Worm (Caenorhabditis elegans): ENCODE data around the gene swt-3.
A peak's percentile ranks its signal among the peaks of the same experiment; 100 is the strongest.

Gene swt-3

DNA sequence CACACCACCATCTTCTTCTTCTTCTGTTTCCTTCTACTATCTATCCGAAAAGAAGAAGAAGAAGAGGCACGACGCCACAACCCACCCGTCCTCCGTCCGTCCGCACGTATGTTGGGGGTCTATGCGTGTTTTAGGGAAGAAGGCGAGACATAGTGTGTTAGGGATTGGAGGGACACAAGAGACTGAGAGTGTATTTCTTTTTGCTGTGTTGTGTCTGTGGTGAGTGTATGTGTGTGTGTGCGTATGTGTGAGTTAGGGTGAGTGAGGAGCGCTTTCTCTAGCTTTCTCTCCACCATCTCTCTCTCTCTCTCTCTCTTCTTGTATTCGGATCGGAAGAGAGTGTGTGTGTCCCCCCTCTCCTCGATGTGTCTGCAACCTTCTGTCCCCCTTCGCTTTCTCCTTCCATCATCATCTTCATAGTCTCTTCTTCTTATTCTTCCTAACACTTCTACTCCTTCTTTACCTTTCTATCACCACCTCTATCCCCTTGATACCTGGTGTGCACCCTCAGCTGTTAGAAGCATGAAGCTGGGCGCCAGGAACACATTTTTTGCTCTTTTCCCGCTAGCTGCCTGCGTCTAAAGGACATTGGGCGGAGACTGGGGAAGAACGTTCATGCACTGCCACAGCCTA lies 41.3 kb upstream of the swt-3 start (continued):
- TF ChIP-seq sptf-2 (GFP tag; optimal IDR thresholded peaks at IDR 0.05), result no peak
- no peak for TF ChIP-seq snpc-3.4 (tag; optimal IDR thresholded peaks at IDR 0.05)
- peak; percentile 59 for TF ChIP-seq ceh-27 (GFP tag; optimal IDR thresholded peaks at IDR 0.05)
- TF ChIP-seq Y95B8A.8 (GFP tag; IDR thresholded peaks at IDR 0.05), result no peak
- no peak for TF ChIP-seq F33H1.4 (GFP tag; IDR thresholded peaks at IDR 0.05)
- no peak for TF ChIP-seq ceh-91 (GFP tag; IDR thresholded peaks at IDR 0.05)
- no peak for TF ChIP-seq Y79H2A.3 (GFP tag; conservative IDR thresholded peaks at IDR 0.05)
- peak; percentile 47 for TF ChIP-seq lin-54 (GFP tag; optimal IDR thresholded peaks at IDR 0.05)
- TF ChIP-seq nfyb-1 (GFP tag; IDR thresholded peaks at IDR 0.05), result peak; percentile 60; the same call in 1 of the 2 replicates
- TF ChIP-seq snpc-4 (GFP tag; optimal IDR thresholded peaks at IDR 0.05), result peak; percentile 19
- TF ChIP-seq snpc-4 (tag; optimal IDR thresholded peaks at IDR 0.05), result peak in 3 of 4 experiments; percentile 38 to 47 (median 42)
- TF ChIP-seq ztf-25 (GFP tag; IDR thresholded peaks at IDR 0.05), result no peak
- TF ChIP-seq nfya-1 (tag; optimal IDR thresholded peaks at IDR 0.05; ENCODE audit: borderline replicate concordance, insufficient read depth), result no peak
- TF ChIP-seq madf-6 (GFP tag; IDR thresholded peaks at IDR 0.05), result no peak
- TF ChIP-seq cebp-1 (GFP tag; IDR thresholded peaks at IDR 0.05), result peak; percentile 45
- peak; percentile 73 for TF ChIP-seq cebp-1 (tag; optimal IDR thresholded peaks at IDR 0.05)
- no peak for TF ChIP-seq nhr-27 (tag; optimal IDR thresholded peaks at IDR 0.05)
- TF ChIP-seq pha-4 (tag; optimal IDR thresholded peaks at IDR 0.05), result no peak
- TF ChIP-seq rcor-1 (GFP tag; IDR thresholded peaks at IDR 0.05), result peak; percentile 47; the same call in 1 of the 2 replicates
- no peak for TF ChIP-seq lsl-1 (GFP tag; optimal IDR thresholded peaks at IDR 0.05)
- TF ChIP-seq C06A6.2 (GFP tag; conservative IDR thresholded peaks at IDR 0.05), result no peak
- no peak for TF ChIP-seq cebp-2 (GFP tag; IDR thresholded peaks at IDR 0.05)
- TF ChIP-seq F57C9.4 (tag; optimal IDR thresholded peaks at IDR 0.05), result no peak
- peak; percentile 9 for TF ChIP-seq repo-1 (tag; optimal IDR thresholded peaks at IDR 0.05)
- no peak for TF ChIP-seq nhr-120 (GFP tag; IDR thresholded peaks at IDR 0.05)
- TF ChIP-seq F55B11.4 (tag; optimal IDR thresholded peaks at IDR 0.05; ENCODE audit: borderline replicate concordance, insufficient read depth), result no peak
- TF ChIP-seq attf-3 (GFP tag; conservative IDR thresholded peaks at IDR 0.05), result no peak
- TF ChIP-seq ztf-3 (GFP tag; optimal IDR thresholded peaks at IDR 0.05), result no peak
- peak; percentile 72 for TF ChIP-seq hmg-1.2 (GFP tag; IDR thresholded peaks at IDR 0.05)
- no peak for TF ChIP-seq ceh-79 (tag; optimal IDR thresholded peaks at IDR 0.05)
- TF ChIP-seq egl-18 (GFP tag; IDR thresholded peaks at IDR 0.05), result no peak

DNA sequence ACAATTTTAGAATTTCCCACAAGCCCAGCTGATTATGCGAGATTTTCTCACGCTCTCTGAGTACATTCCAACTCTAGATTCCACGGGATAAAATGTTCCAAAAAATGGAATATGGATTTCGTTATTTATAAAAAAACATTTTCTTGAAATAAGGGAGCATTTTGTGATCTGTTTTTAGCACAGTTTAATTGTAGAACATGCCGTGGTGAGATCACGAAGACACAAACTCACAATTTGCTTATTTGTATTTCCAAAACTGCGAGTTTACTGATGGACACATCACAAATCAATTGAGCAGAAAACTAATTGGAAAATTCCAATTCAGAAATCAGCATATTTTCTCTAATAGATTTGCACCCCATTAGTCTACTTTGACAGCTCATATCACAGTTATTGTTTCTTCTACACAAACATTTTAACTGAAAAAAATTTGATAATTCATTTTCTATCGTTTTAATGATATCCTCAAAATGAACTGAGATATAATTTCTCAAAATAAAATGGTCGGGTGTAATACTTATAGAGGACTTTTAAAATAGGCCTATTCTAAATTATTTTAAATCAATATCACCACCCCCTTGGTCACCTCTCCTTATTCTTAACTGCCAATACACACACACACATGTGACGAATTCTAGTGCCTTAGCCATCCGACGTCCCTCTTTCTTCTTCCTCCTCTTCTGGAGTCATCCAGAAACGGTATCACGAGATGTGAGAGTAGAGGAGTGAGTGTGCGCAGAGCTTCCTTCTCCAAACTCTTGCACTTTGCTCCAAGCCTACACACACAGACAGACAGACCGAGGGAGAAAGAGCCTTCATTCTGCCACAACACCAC lies 40.6 kb upstream of the swt-3 start:
- TF ChIP-seq ceh-40 (GFP tag; IDR thresholded peaks at IDR 0.05), result 0 out of 2 replicates have a peak, but pooled peaks have one; percentile 4
- no peak for TF ChIP-seq attf-3 (GFP tag; conservative IDR thresholded peaks at IDR 0.05)
- no peak for TF ChIP-seq B0336.3 (GFP tag; IDR thresholded peaks at IDR 0.05)
- no peak for TF ChIP-seq T07F8.4 (tag; optimal IDR thresholded peaks at IDR 0.05)
- no peak for TF ChIP-seq let-607 (tag; optimal IDR thresholded peaks at IDR 0.05)
- no peak for TF ChIP-seq mcd-1 (GFP tag; IDR thresholded peaks at IDR 0.05)
- 0 out of 2 replicates have a peak, but pooled peaks have one; percentile 5 for TF ChIP-seq aptf-3 (GFP tag; IDR thresholded peaks at IDR 0.05)
- peak; percentile 68; the same call in 1 of the 2 replicates for TF ChIP-seq hsf-1 (GFP tag; IDR thresholded peaks at IDR 0.05)
- TF ChIP-seq dpl-1 (GFP tag; optimal IDR thresholded peaks at IDR 0.05), result no peak
- no peak for TF ChIP-seq hlh-26 (GFP tag; conservative IDR thresholded peaks at IDR 0.05)
- peak; percentile 32 for TF ChIP-seq fkh-3 (tag; optimal IDR thresholded peaks at IDR 0.05)
- no peak for TF ChIP-seq ztf-28 (GFP tag; IDR thresholded peaks at IDR 0.05)
- no peak for TF ChIP-seq aptf-2 (GFP tag; conservative IDR thresholded peaks at IDR 0.05)
- no peak for TF ChIP-seq repo-1 (tag; optimal IDR thresholded peaks at IDR 0.05)
- no peak for TF ChIP-seq lsl-1 (GFP tag; optimal IDR thresholded peaks at IDR 0.05)
- no peak for TF ChIP-seq akir-1 (GFP tag; optimal IDR thresholded peaks at IDR 0.05)
- no peak for TF ChIP-seq snpc-4 (GFP tag; optimal IDR thresholded peaks at IDR 0.05)
- no peak for TF ChIP-seq snpc-4 (tag; optimal IDR thresholded peaks at IDR 0.05)
- TF ChIP-seq snpc-1.1 (tag; optimal IDR thresholded peaks at IDR 0.05; ENCODE audit: insufficient read depth), result no peak
- peak; percentile 21; the same call in 1 of the 2 replicates for TF ChIP-seq lin-26 (GFP tag; IDR thresholded peaks at IDR 0.05)
